Fruit fly (Drosophila melanogaster) whole organism, embryonic: Measurements from ENCODE around the gene CG13482.

ENCODE experiments used
- Ada2b ChIP-seq: fragments of 200-800 bp; sonication (Bioruptor generic); IDR thresholded peaks from 2 replicates; pipeline ENCODE4 v1.3.6; 2022; ENCODE audit warnings: missing biosample characterization, missing genetic modification characterization
- Adf1 ChIP-seq: fragments of 200-800 bp; sonication (Bioruptor generic); IDR thresholded peaks from 2 replicates; pipeline ENCODE4 v1.3.6; 2022; ENCODE audit warnings: missing biosample characterization, missing genetic modification characterization
- Atf3 ChIP-seq: fragments of 200-800 bp; sonication (Bioruptor generic); optimal IDR thresholded peaks from 3 replicates; lab custom pipeline; 2016; ENCODE audit warnings: missing biosample characterization, missing genetic modification characterization
- Awh ChIP-seq: fragments of 200-800 bp; sonication (Bioruptor generic); IDR thresholded peaks from 2 replicates; pipeline ENCODE4, ENCODE4 v1.3.6; 2022; ENCODE audit warnings: missing biosample characterization, missing genetic modification characterization
- B-H1 ChIP-seq: fragments of 200-800 bp; sonication (Bioruptor generic); IDR thresholded peaks from 3 replicates; pipeline ENCODE4 v1.3.6; 2022; ENCODE audit warnings: missing biosample characterization, missing genetic modification characterization
- CG10274 ChIP-seq: fragments of 200-800 bp; sonication (Bioruptor generic); optimal IDR thresholded peaks from 3 replicates; lab custom pipeline; 2017; ENCODE audit warnings: missing biosample characterization, mild to moderate bottlenecking, missing genetic modification characterization
- CG13123 ChIP-seq: fragments of 200-800 bp; sonication (Bioruptor generic); optimal IDR thresholded peaks from 2 replicates; lab custom pipeline; 2016; ENCODE audit warnings: missing biosample characterization, missing genetic modification characterization
- CG13624 ChIP-seq: fragments of 200-800 bp; sonication (Bioruptor generic); optimal IDR thresholded peaks from 2 replicates; lab custom pipeline; 2016; ENCODE audit warnings: missing biosample characterization, missing genetic modification characterization
- CG14050 ChIP-seq: fragments of 200-800 bp; sonication (Bioruptor generic); IDR thresholded peaks from 3 replicates; pipeline ENCODE4 v1.3.6; 2022; ENCODE audit warnings: missing biosample characterization, missing genetic modification characterization
- CG15073 ChIP-seq: fragments of 200-800 bp; sonication (Bioruptor generic); optimal IDR thresholded peaks from 2 replicates; lab custom pipeline; 2016; ENCODE audit warnings: missing biosample characterization, missing genetic modification characterization
- CG15479 ChIP-seq: fragments of 200-800 bp; sonication (Bioruptor generic); optimal IDR thresholded peaks from 3 replicates; lab custom pipeline; 2019; ENCODE audit warnings: missing biosample characterization, mild to moderate bottlenecking, missing genetic modification characterization, moderate library complexity
- CG16863 ChIP-seq: fragments of 200-800 bp; sonication (Bioruptor generic); optimal IDR thresholded peaks from 3 replicates; lab custom pipeline; 2016; ENCODE audit warnings: missing biosample characterization, missing genetic modification characterization
- CG17385 ChIP-seq: fragments of 200-800 bp; sonication (Bioruptor generic); optimal IDR thresholded peaks from 3 replicates; lab custom pipeline; 2018; ENCODE audit warnings: missing biosample characterization, mild to moderate bottlenecking, missing genetic modification characterization
- CG2712 ChIP-seq: fragments of 200-800 bp; optimal IDR thresholded peaks from 3 replicates; lab custom pipeline; 2019; ENCODE audit warnings: missing biosample characterization, mild to moderate bottlenecking, missing genetic modification characterization, moderate library complexity
- CG31224 ChIP-seq: fragments of 200-800 bp; sonication (Bioruptor generic); IDR thresholded peaks from 2 replicates; pipeline ENCODE4 v1.3.6; 2022; ENCODE audit warnings: missing biosample characterization, missing genetic modification characterization
- CG42726 ChIP-seq: fragments of 200-800 bp; sonication (Bioruptor generic); IDR thresholded peaks from 2 replicates; pipeline ENCODE4 v1.3.6; 2022; ENCODE audit warnings: missing biosample characterization, missing genetic modification characterization; ENCODE audit not compliant: partially characterized antibody
- CG6854 ChIP-seq: fragments of 200-800 bp; sonication (Bioruptor generic); optimal IDR thresholded peaks from 3 replicates; lab custom pipeline; 2017; ENCODE audit warnings: missing biosample characterization, mild to moderate bottlenecking, missing genetic modification characterization
- CG7556 ChIP-seq: fragments of 200-800 bp; sonication (Bioruptor generic); optimal IDR thresholded peaks from 2 replicates; lab custom pipeline; 2017; ENCODE audit warnings: missing biosample characterization, mild to moderate bottlenecking, missing genetic modification characterization
- CG7839 ChIP-seq: fragments of 200-800 bp; sonication (Bioruptor generic); optimal IDR thresholded peaks from 3 replicates; lab custom pipeline; 2018; ENCODE audit warnings: missing biosample characterization, mild to moderate bottlenecking, missing genetic modification characterization, moderate library complexity
- CG8478 ChIP-seq: fragments of >200 bp; optimal IDR thresholded peaks from 2 replicates; lab custom pipeline; 2018
- CG9727 ChIP-seq: fragments of 200-800 bp; sonication (Bioruptor generic); optimal IDR thresholded peaks from 3 replicates; lab custom pipeline; 2017; ENCODE audit warnings: missing biosample characterization, mild to moderate bottlenecking, missing genetic modification characterization
- Dad ChIP-seq: fragments of 200-800 bp; sonication (Bioruptor generic); optimal IDR thresholded peaks from 3 replicates; lab custom pipeline; 2016; ENCODE audit warnings: missing biosample characterization, missing genetic modification characterization
- Dref ChIP-seq: fragments of 200-800 bp; sonication (Bioruptor generic); IDR thresholded peaks from 2 replicates; pipeline ENCODE4 v1.3.6; 2022; ENCODE audit warnings: missing biosample characterization, missing genetic modification characterization
- Hmr ChIP-seq: fragments of 200-800 bp; sonication (Bioruptor generic); optimal IDR thresholded peaks from 3 replicates; lab custom pipeline; 2017; ENCODE audit warnings: mild to moderate bottlenecking, missing biosample characterization, missing genetic modification reagents, missing genetic modification characterization
- Kr ChIP-seq: fragments of 200-800 bp; sonication (Bioruptor generic); optimal IDR thresholded peaks from 2 replicates; lab custom pipeline; 2017; ENCODE audit warnings: missing biosample characterization, mild to moderate bottlenecking, missing genetic modification characterization
- NC2α ChIP-seq: fragments of 200-800 bp; sonication (Bioruptor generic); optimal IDR thresholded peaks from 2 replicates; lab custom pipeline; 2016; ENCODE audit warnings: missing biosample characterization, missing genetic modification characterization
- Neu2 ChIP-seq: fragments of 200-800 bp; sonication (Bioruptor generic); optimal IDR thresholded peaks from 3 replicates; lab custom pipeline; 2016; ENCODE audit warnings: missing biosample characterization, missing genetic modification characterization, borderline replicate concordance
- Nf-YC ChIP-seq: fragments of 200-800 bp; optimal IDR thresholded peaks from 3 replicates; lab custom pipeline; 2019; ENCODE audit warnings: missing biosample characterization, mild to moderate bottlenecking, missing genetic modification characterization, moderate library complexity
- Poxn ChIP-seq: fragments of 200-800 bp; sonication (Bioruptor generic); IDR thresholded peaks from 2 replicates; pipeline ENCODE4 v1.3.6; 2022; ENCODE audit warnings: missing biosample characterization, missing genetic modification characterization
- Spps ChIP-seq: fragments of 200-800 bp; sonication (Bioruptor generic); optimal IDR thresholded peaks from 2 replicates; lab custom pipeline; 2018; ENCODE audit warnings: missing biosample characterization, mild to moderate bottlenecking, missing genetic modification characterization
- abd-A ChIP-seq: fragments of 200-800 bp; sonication (Bioruptor generic); optimal IDR thresholded peaks from 3 replicates; lab custom pipeline; 2019; ENCODE audit warnings: missing biosample characterization, mild to moderate bottlenecking, missing genetic modification characterization, moderate library complexity
- al ChIP-seq: fragments of 200-800 bp; sonication (Bioruptor generic); IDR thresholded peaks from 2 replicates; pipeline ENCODE4 v1.3.6; 2022; ENCODE audit warnings: missing biosample characterization, missing genetic modification characterization
- chinmo ChIP-seq: fragments of 200-800 bp; sonication (Bioruptor generic); IDR thresholded peaks from 4 replicates; pipeline ENCODE4 v1.3.6; 2022; ENCODE audit warnings: missing biosample characterization, missing genetic modification characterization; ENCODE audit not compliant: partially characterized antibody
- chm ChIP-seq: fragments of 200-800 bp; sonication (Bioruptor generic); IDR thresholded peaks from 2 replicates; pipeline ENCODE4 v1.3.6; 2022; ENCODE audit warnings: missing biosample characterization, missing genetic modification characterization
- fd102C ChIP-seq: fragments of 200-800 bp; sonication (Bioruptor generic); optimal IDR thresholded peaks from 2 replicates; lab custom pipeline; 2018; ENCODE audit warnings: missing biosample characterization, mild to moderate bottlenecking, missing genetic modification characterization, moderate library complexity
- gfzf ChIP-seq: fragments of 200-800 bp; sonication (Bioruptor generic); optimal IDR thresholded peaks from 2 replicates; lab custom pipeline; 2016; ENCODE audit warnings: missing biosample characterization, mild to moderate bottlenecking, missing genetic modification characterization, moderate library complexity
- gro ChIP-seq: fragments of 200-800 bp; sonication (Bioruptor generic); optimal IDR thresholded peaks from 2 replicates; lab custom pipeline; 2016; ENCODE audit warnings: missing biosample characterization, missing genetic modification characterization
- ken ChIP-seq: fragments of 200-800 bp; sonication (Bioruptor generic); IDR thresholded peaks from 3 replicates; pipeline ENCODE4 v1.3.6; 2022; ENCODE audit warnings: missing biosample characterization, missing genetic modification characterization
- klu ChIP-seq: fragments of 200-800 bp; sonication (Bioruptor generic); IDR thresholded peaks from 2 replicates; pipeline ENCODE4 v1.3.6; 2022; ENCODE audit warnings: missing biosample characterization, missing genetic modification characterization
- lov ChIP-seq, 2 experiments: fragments of 200-800 bp in 1 of 2; fragments of >200 bp in 1 of 2; sonication (Bioruptor generic) in 1 of 2; IDR thresholded peaks in 1 of 2; optimal IDR thresholded peaks in 1 of 2; 2 replicates in 1 of 2; 3 replicates in 1 of 2; pipeline versions ENCODE4 v1.3.6 to Lab custom; 2017 to 2022; ENCODE audit warnings: missing biosample characterization in 1 of 2, missing genetic modification characterization in 1 of 2
- nerfin-1 ChIP-seq: fragments of 200-800 bp; sonication (Bioruptor generic); optimal IDR thresholded peaks from 3 replicates; lab custom pipeline; 2019; ENCODE audit warnings: missing biosample characterization, mild to moderate bottlenecking, missing genetic modification characterization, moderate library complexity
- repo ChIP-seq: fragments of 200-800 bp; sonication (Bioruptor generic); optimal IDR thresholded peaks from 2 replicates; lab custom pipeline; 2016; ENCODE audit warnings: missing biosample characterization, missing genetic modification characterization
- sc ChIP-seq, 3 experiments: fragments of >200 bp in 2 of 3; fragments of 200-800 bp in 1 of 3; sonication (Bioruptor generic) in 1 of 3; optimal IDR thresholded peaks; 2 replicates in 2 of 3; 3 replicates in 1 of 3; lab custom pipeline; 2017; ENCODE audit warnings: mild to moderate bottlenecking in 1 of 3, missing biosample characterization in 1 of 3, missing genetic modification characterization in 1 of 3, missing genetic modification reagents in 1 of 3
- schlank ChIP-seq: fragments of 200-800 bp; sonication (Bioruptor generic); optimal IDR thresholded peaks from 2 replicates; lab custom pipeline; 2018; ENCODE audit warnings: missing biosample characterization, mild to moderate bottlenecking, missing genetic modification characterization
- sens-2 ChIP-seq: fragments of 200-800 bp; sonication (Bioruptor generic); IDR thresholded peaks from 2 replicates; pipeline ENCODE4 v1.3.6; 2022; ENCODE audit warnings: missing biosample characterization, missing genetic modification characterization
- sr ChIP-seq: fragments of 200-800 bp; sonication (Bioruptor generic); IDR thresholded peaks from 3 replicates; pipeline ENCODE4 v1.3.6; 2022; ENCODE audit warnings: missing biosample characterization, missing genetic modification characterization
- toy ChIP-seq: fragments of 200-800 bp; sonication (Bioruptor generic); IDR thresholded peaks from 2 replicates; pipeline ENCODE4 v1.3.6; 2022; ENCODE audit warnings: missing biosample characterization, missing genetic modification characterization
- trem ChIP-seq: fragments of 200-800 bp; optimal IDR thresholded peaks from 3 replicates; lab custom pipeline; 2019; ENCODE audit warnings: missing biosample characterization, mild to moderate bottlenecking, missing genetic modification characterization, moderate library complexity
- vnd ChIP-seq: fragments of 200-800 bp; sonication (Bioruptor generic); IDR thresholded peaks from 3 replicates; pipeline ENCODE4 v1.3.6; 2022; ENCODE audit warnings: missing biosample characterization, missing genetic modification characterization; ENCODE audit not compliant: partially characterized antibody
- yki ChIP-seq: fragments of >200 bp; optimal IDR thresholded peaks from 3 replicates; lab custom pipeline; 2018
- zf30C ChIP-seq: fragments of 200-800 bp; sonication (Bioruptor generic); optimal IDR thresholded peaks from 3 replicates; lab custom pipeline; 2018; ENCODE audit warnings: missing biosample characterization, mild to moderate bottlenecking, missing genetic modification characterization

Gene CG13482

DNA sequence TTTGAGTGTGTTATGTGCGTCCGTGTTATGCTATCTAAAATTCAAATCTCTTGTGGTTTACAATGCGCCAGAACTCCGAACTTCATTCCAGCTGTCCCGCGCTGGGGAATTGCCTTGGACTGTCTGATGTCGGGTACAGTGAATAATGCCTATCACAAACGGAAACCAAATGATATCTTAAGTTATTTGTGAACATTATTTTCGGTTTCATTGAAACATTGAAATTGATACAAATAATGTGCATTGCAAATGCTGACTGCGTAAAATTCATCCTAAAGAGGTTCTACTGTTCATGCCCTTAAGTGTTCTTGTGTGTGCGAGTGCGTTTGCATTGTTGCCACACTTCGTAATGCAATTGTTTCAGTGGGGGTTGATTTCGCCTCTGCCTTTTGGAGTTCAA is 25.3 kb upstream of the CG13482 start (continued):
- TF ChIP-seq Ada2b, result peak; percentile 89
- peak; percentile 97 for TF ChIP-seq ken (GFP tag; lab: Robert Waterston, UW)
- TF ChIP-seq vnd, result no peak
- TF ChIP-seq CG15073, result peak; percentile 81
- peak; percentile 97 for TF ChIP-seq Awh (GFP tag; lab: Robert Waterston, UW)
- peak; percentile 95 for TF ChIP-seq CG9727 (GFP tag; lab: Kevin White, UChicago)
- TF ChIP-seq sr, result peak; percentile 75; the same call in 2 of the 3 replicates
- peak; percentile 98 for TF ChIP-seq chm
- TF ChIP-seq sc (optimal IDR thresholded peaks at IDR 0.05; lab: Kevin White, UChicago), result no peak
- TF ChIP-seq sc (GFP tag; optimal IDR thresholded peaks at IDR 0.05; lab: Kevin White, UChicago), result peak; percentile 96
- TF ChIP-seq, all 482 proteins: peak for 424

DNA sequence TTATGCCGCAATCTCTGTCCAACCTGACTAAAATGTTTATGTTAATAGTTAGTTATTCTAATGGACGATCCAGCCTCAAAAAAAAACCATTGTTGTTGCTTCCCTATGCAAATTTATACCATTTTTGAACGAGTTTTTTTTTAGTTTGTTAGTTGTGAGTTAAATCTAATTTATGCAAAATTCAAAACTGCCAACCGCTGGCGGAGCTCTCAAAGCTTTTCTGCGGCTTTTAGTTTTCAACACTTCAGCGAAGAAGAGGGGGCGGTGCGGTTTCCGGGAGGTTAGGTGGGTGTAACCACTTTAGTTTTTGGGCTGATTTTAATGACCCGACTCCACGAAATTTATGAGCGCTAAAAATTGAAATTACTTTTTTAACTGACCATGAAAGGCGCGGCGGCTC is 20.1 kb upstream of the CG13482 start:
- TF ChIP-seq Dad (GFP tag; lab: Kevin White, UChicago), result no peak
- TF ChIP-seq toy (GFP tag; lab: Robert Waterston, UW), result no peak
- TF ChIP-seq sens-2 (GFP tag; lab: Robert Waterston, UW), result no peak
- no peak for TF ChIP-seq Poxn (GFP tag; lab: Robert Waterston, UW)
- no peak for TF ChIP-seq fd102C (GFP tag; lab: Kevin White, UChicago)
- no peak for TF ChIP-seq NC2α (GFP tag; lab: Kevin White, UChicago)
- TF ChIP-seq CG15479, result no peak
- no peak for TF ChIP-seq CG7556 (GFP tag; lab: Kevin White, UChicago)
- TF ChIP-seq CG6854, result no peak
- no peak for TF ChIP-seq Atf3 (GFP tag; lab: Kevin White, UChicago)
- TF ChIP-seq trem (tag; lab: Kevin White, UChicago), result no peak
- peak; percentile 95 for TF ChIP-seq abd-A (tag; lab: Kevin White, UChicago)
- no peak for TF ChIP-seq Dref (GFP tag; lab: Robert Waterston, UW)
- TF ChIP-seq CG14050, result no peak
- TF ChIP-seq gfzf (GFP tag; lab: Kevin White, UChicago), result no peak
- no peak for TF ChIP-seq CG8478 (lab: Kevin White, UChicago)
- no peak for TF ChIP-seq CG31224 (GFP tag; lab: Robert Waterston, UW)
- TF ChIP-seq klu (GFP tag; lab: Robert Waterston, UW), result peak; percentile 65
- no peak for TF ChIP-seq repo (GFP tag; lab: Kevin White, UChicago)
- TF ChIP-seq Kr (GFP tag; lab: Kevin White, UChicago), result no peak
- TF ChIP-seq CG13624 (GFP tag; lab: Kevin White, UChicago), result no peak
- TF ChIP-seq yki (lab: Kevin White, UChicago), result no peak
- TF ChIP-seq Neu2, result no peak
- no peak for TF ChIP-seq Nf-YC (tag; lab: Kevin White, UChicago)
- TF ChIP-seq B-H1 (GFP tag; lab: Robert Waterston, UW), result no peak
- TF ChIP-seq gro (GFP tag; lab: Kevin White, UChicago), result peak; percentile 58
- TF ChIP-seq CG2712 (tag; lab: Kevin White, UChicago), result no peak
- no peak for TF ChIP-seq CG16863 (GFP tag; lab: Kevin White, UChicago)
- no peak for TF ChIP-seq CG10274 (GFP tag; lab: Kevin White, UChicago)
- TF ChIP-seq lov (optimal IDR thresholded peaks at IDR 0.05; lab: Kevin White, UChicago), result no peak
- TF ChIP-seq lov (GFP tag; IDR thresholded peaks at IDR 0.05; lab: Robert Waterston, UW), result no peak
- no peak for TF ChIP-seq nerfin-1 (tag; lab: Kevin White, UChicago)
- TF ChIP-seq Hmr, result no peak
- TF ChIP-seq schlank (tag; lab: Kevin White, UChicago), result no peak
- TF ChIP-seq al, result no peak
- no peak for TF ChIP-seq zf30C (GFP tag; lab: Kevin White, UChicago)
- no peak for TF ChIP-seq Adf1 (GFP tag; lab: Robert Waterston, UW)
- no peak for TF ChIP-seq CG17385 (GFP tag; lab: Kevin White, UChicago)
- no peak for TF ChIP-seq Spps (tag; lab: Kevin White, UChicago)
- TF ChIP-seq CG13123 (GFP tag; lab: Kevin White, UChicago), result no peak
- TF ChIP-seq CG7839 (tag; lab: Kevin White, UChicago), result no peak
- peak; percentile 85; the same call in 3 of the 4 replicates for TF ChIP-seq chinmo (GFP tag; lab: Robert Waterston, UW)
- no peak for TF ChIP-seq CG42726 (GFP tag; lab: Robert Waterston, UW)
